Worm (Caenorhabditis elegans) whole organism, L4 larva: ENCODE results near the gene Y54G2A.77.
"Not testable (repeated sequence)": the region's sequence is repeated elsewhere in the genome, so short reads cannot be mapped to it uniquely, and the experiment has no call there.

Source experiments
- D1046.2 ChIP-seq: fragments of 200-800 bp; sonication (Bioruptor generic); IDR thresholded peaks from 2 replicates; pipeline ENCODE4 v1.3.6; 2022; ENCODE audit warnings: missing genetic modification characterization, missing compliant biosample characterization
- T20F7.1 ChIP-seq: fragments of 200-800 bp; sonication (Bioruptor generic); optimal IDR thresholded peaks from 2 replicates; lab custom pipeline; 2018; ENCODE audit warnings: mild to moderate bottlenecking, missing genetic modification characterization, missing compliant biosample characterization
- Y105C5A.15 ChIP-seq: fragments of 200-800 bp; sonication (Bioruptor generic); IDR thresholded peaks from 2 replicates; pipeline ENCODE4 v1.3.6; 2022; ENCODE audit warnings: missing genetic modification characterization, missing compliant biosample characterization
- arid-1 ChIP-seq: fragments of 200-800 bp; sonication (Bioruptor generic); conservative IDR thresholded peaks from 2 replicates; pipeline ENCODE4 v1.3.6; 2022; ENCODE audit warnings: missing genetic modification reagents, missing genetic modification characterization, missing compliant biosample characterization
- ces-1 ChIP-seq: fragments of 150-350 bp; sonication (generic microtip); optimal IDR thresholded peaks from 4 replicates; lab custom pipeline; 2014; ENCODE audit warnings: missing biosample characterization, missing genetic modification reagents, missing genetic modification characterization
- ctbp-1 ChIP-seq: fragments of 200-800 bp; sonication (Bioruptor generic); IDR thresholded peaks from 2 replicates; pipeline ENCODE4 v1.3.6; 2022; ENCODE audit warnings: missing genetic modification reagents, missing genetic modification characterization, missing compliant biosample characterization
- daf-12 ChIP-seq: fragments of 150-350 bp; optimal IDR thresholded peaks from 2 replicates; lab custom pipeline; 2014; ENCODE audit warnings: missing biosample characterization, missing genetic modification reagents, missing genetic modification characterization
- daf-16 ChIP-seq, 3 experiments: sonication (generic microtip); optimal IDR thresholded peaks; 2 replicates each; lab custom pipeline; 2016 to 2017; ENCODE audit warnings: missing genetic modification characterization in 3 of 3, missing genetic modification reagents in 3 of 3, mild to moderate bottlenecking in 2 of 3, missing compliant biosample characterization in 2 of 3, missing biosample characterization in 1 of 3, moderate library complexity in 1 of 3
- daf-8 ChIP-seq: fragments of 200-800 bp; sonication (Bioruptor generic); IDR thresholded peaks from 2 replicates; pipeline ENCODE4 v1.3.6; 2022; ENCODE audit warnings: missing genetic modification characterization, missing compliant biosample characterization
- dmd-8 ChIP-seq: fragments of 200-800 bp; sonication (Bioruptor generic); IDR thresholded peaks from 2 replicates; pipeline ENCODE4 v1.3.6; 2022; ENCODE audit warnings: missing genetic modification characterization, missing compliant biosample characterization
- egl-27 ChIP-seq: sonication (generic microtip); optimal IDR thresholded peaks from 3 replicates; lab custom pipeline; 2017; ENCODE audit warnings: missing biosample characterization, missing genetic modification reagents, missing genetic modification characterization
- gei-8 ChIP-seq: fragments of 200-800 bp; sonication (Bioruptor generic); optimal IDR thresholded peaks from 2 replicates; lab custom pipeline; 2018; ENCODE audit warnings: mild to moderate bottlenecking, missing genetic modification characterization, missing compliant biosample characterization
- lin-29 ChIP-seq: fragments of 200-800 bp; sonication (Bioruptor generic); IDR thresholded peaks from 2 replicates; pipeline ENCODE4 v1.3.6; 2022; ENCODE audit warnings: missing genetic modification reagents, missing genetic modification characterization, missing compliant biosample characterization
- lin-38 ChIP-seq: fragments of 200-800 bp; sonication (Bioruptor generic); IDR thresholded peaks from 2 replicates; pipeline ENCODE4 v1.3.6; 2022; ENCODE audit warnings: missing genetic modification reagents, missing genetic modification characterization, missing compliant biosample characterization
- lir-3 ChIP-seq: sonication (generic microtip); optimal IDR thresholded peaks from 2 replicates; lab custom pipeline; 2016; ENCODE audit warnings: mild to moderate bottlenecking, missing genetic modification characterization, missing compliant biosample characterization
- lsy-2 ChIP-seq, 2 experiments: fragments of 150-350 bp in 1 of 2; sonication (generic microtip) in 1 of 2; optimal IDR thresholded peaks; 2 replicates each; lab custom pipeline; 2014 to 2017; ENCODE audit warnings: missing biosample characterization in 2 of 2, missing genetic modification characterization in 2 of 2
- madf-5 ChIP-seq, 2 experiments: fragments of 200-800 bp; sonication (Bioruptor generic); IDR thresholded peaks; 2 replicates each; pipeline ENCODE4 v1.3.6; 2022; ENCODE audit warnings: missing compliant biosample characterization in 2 of 2, missing genetic modification characterization in 2 of 2
- mdl-1 ChIP-seq, 2 experiments: fragments of 150-350 bp in 1 of 2; sonication (generic microtip) in 1 of 2; optimal IDR thresholded peaks; 2 replicates each; lab custom pipeline; 2014 to 2017; ENCODE audit warnings: missing biosample characterization in 2 of 2, missing genetic modification characterization in 2 of 2
- mdt-29 ChIP-seq: fragments of 200-800 bp; sonication (Bioruptor generic); IDR thresholded peaks from 2 replicates; pipeline ENCODE4 v1.3.6; 2022; ENCODE audit warnings: missing genetic modification reagents, missing genetic modification characterization, missing compliant biosample characterization
- mes-2 ChIP-seq: sonication (generic microtip); optimal IDR thresholded peaks from 2 replicates; lab custom pipeline; 2016; ENCODE audit warnings: missing genotype, mild to moderate bottlenecking, missing genetic modification characterization, missing compliant biosample characterization; ENCODE audit not compliant: poor library complexity, severe bottlenecking
- mxl-2 ChIP-seq: fragments of 200-800 bp; sonication (Bioruptor generic); conservative IDR thresholded peaks from 2 replicates; pipeline ENCODE4 v1.3.6; 2022; ENCODE audit warnings: missing genetic modification reagents, missing genetic modification characterization, missing compliant biosample characterization
- mxl-3 ChIP-seq: fragments of 200-800 bp; sonication (Bioruptor generic); optimal IDR thresholded peaks from 2 replicates; lab custom pipeline; 2018; ENCODE audit warnings: mild to moderate bottlenecking, missing genetic modification characterization, missing compliant biosample characterization
- nhr-111 ChIP-seq: fragments of 200-800 bp; sonication (Bioruptor generic); optimal IDR thresholded peaks from 2 replicates; lab custom pipeline; 2018; ENCODE audit warnings: mild to moderate bottlenecking, missing genetic modification characterization, missing compliant biosample characterization
- nhr-25 ChIP-seq: sonication (generic microtip); optimal IDR thresholded peaks from 2 replicates; lab custom pipeline; 2017; ENCODE audit warnings: missing genetic modification characterization, mild to moderate bottlenecking, missing compliant biosample characterization, antibody characterized with exemption, moderate library complexity, borderline replicate concordance; ENCODE audit not compliant: insufficient read depth
- nhr-28 ChIP-seq: fragments of 150-350 bp; optimal IDR thresholded peaks from 2 replicates; lab custom pipeline; 2014; ENCODE audit warnings: missing biosample characterization, missing genetic modification characterization
- nhr-42 ChIP-seq: fragments of 200-800 bp; sonication (Bioruptor generic); IDR thresholded peaks from 2 replicates; pipeline ENCODE4 v1.3.6; 2022; ENCODE audit warnings: missing genetic modification characterization, missing compliant biosample characterization
- nhr-48 ChIP-seq: sonication (generic microtip); optimal IDR thresholded peaks from 2 replicates; lab custom pipeline; 2016; ENCODE audit warnings: mild to moderate bottlenecking, missing genetic modification characterization, missing compliant biosample characterization
- nhr-6 ChIP-seq: fragments of 150-350 bp; optimal IDR thresholded peaks from 2 replicates; lab custom pipeline; 2014; ENCODE audit warnings: missing biosample characterization, missing genetic modification characterization
- pha-4 ChIP-seq, 2 experiments: fragments of 150-350 bp in 1 of 2; fragments of 200-800 bp in 1 of 2; sonication (Bioruptor generic) in 1 of 2; IDR thresholded peaks in 1 of 2; optimal IDR thresholded peaks in 1 of 2; 2 replicates each; pipeline versions ENCODE4 v1.3.6 to Lab custom; 2014 to 2022; ENCODE audit warnings: missing genetic modification characterization in 2 of 2, missing genetic modification reagents in 2 of 2, missing biosample characterization in 1 of 2, missing compliant biosample characterization in 1 of 2
- pqm-1 ChIP-seq: sonication (generic microtip); optimal IDR thresholded peaks from 2 replicates; lab custom pipeline; 2017; ENCODE audit warnings: missing biosample characterization, missing genetic modification characterization
- rbr-2 ChIP-seq: sonication (generic microtip); optimal IDR thresholded peaks from 2 replicates; lab custom pipeline; 2016; ENCODE audit warnings: missing genotype, missing genetic modification characterization, missing compliant biosample characterization
- sdz-12 ChIP-seq: fragments of 200-800 bp; sonication (Bioruptor generic); optimal IDR thresholded peaks from 2 replicates; lab custom pipeline; 2018; ENCODE audit warnings: mild to moderate bottlenecking, missing genetic modification characterization, missing compliant biosample characterization
- snpc-1.2 ChIP-seq: fragments of 200-800 bp; sonication (Bioruptor generic); IDR thresholded peaks from 2 replicates; pipeline ENCODE4 v1.3.6; 2022; ENCODE audit warnings: missing genetic modification reagents, missing genetic modification characterization, missing compliant biosample characterization
- snpc-4 ChIP-seq: fragments of 150-350 bp; optimal IDR thresholded peaks from 2 replicates; lab custom pipeline; 2014; ENCODE audit warnings: missing biosample characterization, missing genetic modification characterization
- unc-62 ChIP-seq, 3 experiments: fragments of 150-350 bp in 1 of 3; sonication (generic microtip); optimal IDR thresholded peaks in 2 of 3; peaks in 1 of 3; 1 replicate in 1 of 3; 2 replicates in 2 of 3; lab custom pipeline; 2014 to 2017; ENCODE audit warnings: missing biosample characterization in 3 of 3, missing genetic modification characterization in 3 of 3, missing genetic modification reagents in 3 of 3, missing genotype in 1 of 3
- ztf-11 ChIP-seq: fragments of 150-350 bp; optimal IDR thresholded peaks from 2 replicates; lab custom pipeline; 2014; ENCODE audit warnings: missing biosample characterization, missing genetic modification characterization

Gene Y54G2A.77

DNA sequence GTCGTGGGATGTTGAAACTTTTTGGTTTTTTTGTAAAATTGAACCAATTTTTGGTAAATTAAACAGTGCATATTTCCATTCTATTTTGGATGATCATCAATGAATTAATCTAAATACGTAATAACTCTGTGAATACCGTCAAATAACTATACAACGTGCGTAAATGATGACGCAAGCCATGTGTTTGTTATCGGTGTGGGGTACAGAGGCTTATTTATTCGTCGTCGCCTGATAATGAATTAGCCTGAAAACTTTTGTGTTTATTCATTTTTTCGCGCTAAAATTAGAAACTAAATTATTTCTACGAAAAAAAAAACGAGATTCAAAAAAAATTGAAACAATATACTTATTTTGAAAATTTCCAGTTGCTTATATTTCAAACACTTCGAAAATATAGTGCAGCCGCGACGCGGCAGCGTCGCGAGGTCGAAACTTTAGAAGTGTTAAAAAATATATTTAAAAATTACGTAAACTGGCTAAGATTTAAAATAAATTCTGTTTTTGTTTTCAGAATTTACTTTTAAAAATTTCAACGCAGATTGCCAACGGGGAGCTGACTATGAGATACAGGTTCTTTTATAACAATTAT, 13.5 kb upstream of the Y54G2A.77 start:
- TF ChIP-seq arid-1 (GFP tag; lab: Robert Waterston, UW) = no peak
- TF ChIP-seq daf-16 (GFP tag; optimal IDR thresholded peaks at IDR 0.05; lab: Kevin White, UChicago) = no peak
- peak; percentile 67 for TF ChIP-seq daf-16 (tag; optimal IDR thresholded peaks at IDR 0.05; lab: Kevin White, UChicago)
- TF ChIP-seq nhr-28 (tag; lab: Kevin White, UChicago) = peak; percentile 23
- no peak for TF ChIP-seq nhr-48 (tag; lab: Kevin White, UChicago)
- TF ChIP-seq unc-62 (GFP tag; optimal IDR thresholded peaks at IDR 0.05 in 1 of 2; lab: Kevin White, UChicago) = peak in 1 of 2 experiments; percentile 90
- TF ChIP-seq unc-62 (tag; optimal IDR thresholded peaks at IDR 0.05; lab: Kevin White, UChicago) = no peak
- TF ChIP-seq mxl-3 (GFP tag; lab: Kevin White, UChicago) = peak; percentile 31
- no peak for TF ChIP-seq daf-8
- peak; percentile 10 for TF ChIP-seq pqm-1 (tag; lab: Kevin White, UChicago)
- no peak for TF ChIP-seq ces-1 (GFP tag; lab: Kevin White, UChicago)

DNA sequence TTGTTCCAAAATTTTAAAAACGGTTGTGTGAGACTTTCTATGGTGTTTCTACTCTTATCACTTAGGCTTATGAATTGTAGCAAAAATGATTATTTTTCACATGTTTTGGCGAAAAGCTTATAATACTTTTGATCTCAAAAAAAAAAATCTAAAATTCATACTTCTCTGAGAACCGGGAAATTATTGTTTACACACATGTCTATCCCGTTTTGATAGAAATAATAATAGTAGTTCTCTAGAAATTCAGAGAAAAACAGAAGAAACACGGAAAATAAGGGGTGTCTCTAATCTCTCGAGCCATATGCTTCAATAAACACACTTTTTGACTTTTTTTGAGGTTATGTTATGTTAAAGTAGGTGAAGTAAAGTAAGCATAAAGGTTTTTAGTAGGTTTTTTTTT, 11.9 kb upstream of the Y54G2A.77 start:
- TF ChIP-seq ztf-11 (tag; lab: Kevin White, UChicago) = no peak
- TF ChIP-seq unc-62 (GFP tag; optimal IDR thresholded peaks at IDR 0.05 in 1 of 2; lab: Kevin White, UChicago) = peak in 1 of 2 experiments; percentile 95
- TF ChIP-seq unc-62 (tag; optimal IDR thresholded peaks at IDR 0.05; lab: Kevin White, UChicago) = no peak

DNA sequence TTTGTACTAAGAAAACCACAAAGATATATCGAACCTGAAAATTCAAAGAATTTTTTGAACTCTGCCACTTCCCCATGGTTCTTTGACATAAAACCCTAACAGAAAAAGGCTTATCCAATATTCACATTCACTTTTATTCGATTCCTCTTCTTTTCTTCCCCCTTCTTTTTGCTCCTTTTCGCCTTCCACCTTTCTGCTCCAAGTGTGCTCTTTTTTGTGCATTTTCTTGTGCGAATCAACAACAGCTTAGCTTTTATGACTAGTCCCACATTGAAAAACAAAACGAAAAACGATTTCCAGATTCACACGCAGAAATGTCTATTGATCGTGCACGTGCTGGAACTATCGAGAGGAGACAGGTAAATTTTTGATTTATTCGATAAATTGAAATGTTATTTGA, 10.9 kb upstream of the Y54G2A.77 start, which contains the start of gene Y54G2A.41:
Y54G2A.41 (plus strand) TSS at position 301 of the 400 bp plus-strand sequence.
- TF ChIP-seq nhr-25 (tag; lab: Kevin White, UChicago) (no peak), mes-2 (no peak), gei-8 (GFP tag; lab: Kevin White, UChicago) (no peak), nhr-42 (no peak), nhr-48 (tag; lab: Kevin White, UChicago) (no peak), mdt-29 (GFP tag; lab: Robert Waterston, UW) (no peak), snpc-4 (no peak), nhr-111 (GFP tag; lab: Kevin White, UChicago) (no peak), lin-29 (no peak), T20F7.1 (GFP tag; lab: Kevin White, UChicago) (no peak), nhr-6 (no peak), sdz-12 (GFP tag; lab: Kevin White, UChicago) (no peak), lir-3 (tag; lab: Kevin White, UChicago) (no peak), dmd-8 (GFP tag; lab: Robert Waterston, UW) (no peak), ztf-11 (tag; lab: Kevin White, UChicago) (no peak), lsy-2 (tag; optimal IDR thresholded peaks at IDR 0.05; lab: Kevin White, UChicago) (no peak), daf-12 (tag; lab: Kevin White, UChicago) (no peak), rbr-2 (no peak), mxl-2 (no peak), egl-27 (no peak)
- TF ChIP-seq, all 104 proteins: peak for 0

DNA sequence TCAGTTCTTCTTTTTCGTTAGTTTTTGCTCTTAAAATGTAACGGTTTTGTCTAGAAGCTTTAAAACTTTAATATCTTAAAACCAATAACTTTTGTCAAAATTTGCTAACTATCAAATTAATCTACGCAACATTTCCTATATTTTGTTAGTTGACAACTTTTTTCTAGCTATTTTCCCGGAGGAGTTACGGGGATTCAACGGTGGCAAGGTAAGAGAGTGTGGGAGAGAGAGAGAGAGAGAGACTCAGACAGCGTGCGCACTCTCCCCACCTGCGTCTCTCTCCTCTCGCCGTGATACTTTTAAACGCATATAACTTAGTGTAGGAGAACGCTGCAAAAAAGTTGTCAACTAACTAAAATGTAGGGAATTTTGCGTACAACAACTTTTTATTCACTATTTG, 8.9 kb upstream of the Y54G2A.77 start:
- TF ChIP-seq mdl-1 (tag; optimal IDR thresholded peaks at IDR 0.05; lab: Kevin White, UChicago) = no peak
- no peak for TF ChIP-seq unc-62 (GFP tag; optimal IDR thresholded peaks at IDR 0.05 in 1 of 2; lab: Kevin White, UChicago)
- TF ChIP-seq unc-62 (tag; optimal IDR thresholded peaks at IDR 0.05; lab: Kevin White, UChicago) = no peak
- no peak for TF ChIP-seq daf-8
- TF ChIP-seq D1046.2 (GFP tag; lab: Robert Waterston, UW) = no peak

DNA sequence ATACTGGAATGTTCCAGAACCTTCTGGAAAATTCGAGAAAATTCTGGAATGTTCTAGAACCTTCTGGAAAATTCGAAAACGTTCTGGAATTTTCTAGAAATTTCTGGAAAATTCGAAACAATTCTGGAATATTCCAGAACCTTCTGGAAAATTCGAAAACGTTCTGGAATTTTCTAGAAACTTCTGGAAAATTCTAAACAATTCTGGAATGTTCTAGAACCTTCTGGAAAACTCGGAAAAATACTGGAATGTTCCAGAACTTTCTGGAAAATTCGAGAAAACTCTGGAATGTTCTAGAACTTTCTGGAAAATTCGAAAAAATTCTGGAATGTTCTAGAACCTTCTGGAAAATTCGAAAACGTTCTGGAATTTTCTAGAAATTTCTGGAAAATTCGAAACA, 7.0 kb upstream of the Y54G2A.77 start:
- TF ChIP-seq Y105C5A.15 (peak; percentile 79; the same call in 1 of the 2 replicates), ctbp-1 (GFP tag; lab: Robert Waterston, UW) (peak; percentile 64), pha-4 (GFP tag; IDR thresholded peaks at IDR 0.05; lab: Robert Waterston, UW) (peak; percentile 65), madf-5 (GFP tag; IDR thresholded peaks at IDR 0.05; lab: Robert Waterston, UW) (peak in 1 of 2 experiments; percentile 46; a peak in 1 of 4 replicates), snpc-1.2 (GFP tag; lab: Robert Waterston, UW) (0 out of 2 replicates have a peak, but pooled peaks have one; percentile 51), lin-38 (peak; percentile 43; the same call in 1 of the 2 replicates), mdt-29 (GFP tag; lab: Robert Waterston, UW) (peak; percentile 91)
- TF ChIP-seq pha-4 (tag; optimal IDR thresholded peaks at IDR 0.05; lab: Kevin White, UChicago) = not testable (repeated sequence)
- TF ChIP-seq, all 104 proteins: peak for 7; not testable (repeated sequence) for 97
